Fruit fly (Drosophila melanogaster) whole organism, wandering third instar larva: ENCODE results near the gene Nca.

Source experiments
- Abd-B ChIP-seq: fragments of >200 bp; optimal IDR thresholded peaks from 2 replicates; lab custom pipeline; 2017; ENCODE audit warnings: missing biosample characterization, missing genetic modification characterization
- CG32264 ChIP-seq: fragments of 200-800 bp; sonication (Bioruptor generic); optimal IDR thresholded peaks from 2 replicates; lab custom pipeline; 2016; ENCODE audit warnings: missing biosample characterization, missing genetic modification characterization
- CG9705 ChIP-seq: fragments of 200-800 bp; sonication (Bioruptor generic); optimal IDR thresholded peaks from 2 replicates; lab custom pipeline; 2018; ENCODE audit warnings: missing biosample characterization, mild to moderate bottlenecking, missing genetic modification characterization
- Dfd ChIP-seq: fragments of >200 bp; optimal IDR thresholded peaks from 2 replicates; lab custom pipeline; 2017; ENCODE audit warnings: missing biosample characterization, missing genetic modification characterization
- Dif ChIP-seq: fragments of 200-275, 200-300 bp; sonication (Bioruptor generic); optimal IDR thresholded peaks from 2 replicates; lab custom pipeline; 2018; ENCODE audit warnings: missing biosample characterization, missing genetic modification characterization; ENCODE audit not compliant: partially characterized antibody
- GATAd ChIP-seq: sonication (Bioruptor generic); optimal IDR thresholded peaks from 2 replicates; lab custom pipeline; 2016; ENCODE audit warnings: missing biosample characterization, missing genetic modification characterization
- HLH106 ChIP-seq: fragments of 200-800 bp; optimal IDR thresholded peaks from 3 replicates; lab custom pipeline; 2019; ENCODE audit warnings: missing biosample characterization, mild to moderate bottlenecking, missing genetic modification characterization, moderate library complexity
- Hr78 ChIP-seq: fragments of >200 bp; optimal IDR thresholded peaks from 2 replicates; lab custom pipeline; 2017; ENCODE audit warnings: missing biosample characterization, missing genetic modification characterization
- Hr83 ChIP-seq: fragments of 200-300 bp; sonication (Bioruptor generic); optimal IDR thresholded peaks from 2 replicates; lab custom pipeline; 2016; ENCODE audit warnings: missing biosample characterization, mild to moderate bottlenecking, missing genetic modification characterization, moderate library complexity; ENCODE audit not compliant: poor library complexity, severe bottlenecking
- Mio ChIP-seq: sonication (Bioruptor generic); optimal IDR thresholded peaks from 2 replicates; lab custom pipeline; 2016; ENCODE audit warnings: missing biosample characterization, missing genetic modification characterization
- Myc ChIP-seq: fragments of >200 bp; optimal IDR thresholded peaks from 2 replicates; lab custom pipeline; 2017
- N ChIP-seq: fragments of >200 bp; optimal IDR thresholded peaks from 2 replicates; lab custom pipeline; 2018; ENCODE audit warnings: missing biosample characterization, missing external identifiers, missing genetic modification characterization
- OdsH ChIP-seq: fragments of 200-800 bp; sonication (Bioruptor generic); optimal IDR thresholded peaks from 2 replicates; lab custom pipeline; 2016; ENCODE audit warnings: missing biosample characterization, mild to moderate bottlenecking, missing genetic modification characterization
- Rel ChIP-seq, 2 experiments: fragments of 200-800 bp; sonication (Bioruptor generic) in 1 of 2; optimal IDR thresholded peaks; 2 replicates in 1 of 2; 3 replicates in 1 of 2; lab custom pipeline; 2016 to 2019; ENCODE audit warnings: mild to moderate bottlenecking in 2 of 2, missing biosample characterization in 2 of 2, missing genetic modification characterization in 2 of 2, moderate library complexity in 1 of 2
- Sp1 ChIP-seq: fragments of 200-800 bp; sonication (Bioruptor generic); optimal IDR thresholded peaks from 3 replicates; lab custom pipeline; 2019; ENCODE audit warnings: missing biosample characterization, mild to moderate bottlenecking, missing genetic modification characterization, moderate library complexity
- br ChIP-seq: fragments of 200-800 bp; sonication (Bioruptor generic); optimal IDR thresholded peaks from 2 replicates; lab custom pipeline; 2016; ENCODE audit warnings: missing biosample characterization, missing genetic modification characterization
- brk ChIP-seq: fragments of 200-800 bp; sonication (Bioruptor generic); optimal IDR thresholded peaks from 2 replicates; lab custom pipeline; 2016; ENCODE audit warnings: missing biosample characterization, mild to moderate bottlenecking, missing genetic modification characterization
- dl ChIP-seq, 2 experiments: fragments of 175-275, 200-275 bp in 1 of 2; fragments of 200-275 bp in 1 of 2; sonication (Bioruptor generic); optimal IDR thresholded peaks; lab custom pipeline; 2018; ENCODE audit warnings: mild to moderate bottlenecking in 2 of 2, missing biosample characterization in 2 of 2, missing genetic modification characterization in 2 of 2, moderate library complexity in 2 of 2; ENCODE audit not compliant: partially characterized antibody in 2 of 2, insufficient read depth in 1 of 2
- dmrt93B ChIP-seq: fragments of 200-800 bp; sonication (Bioruptor generic); optimal IDR thresholded peaks from 2 replicates; lab custom pipeline; 2018; ENCODE audit warnings: missing biosample characterization, mild to moderate bottlenecking, missing genetic modification characterization
- ey ChIP-seq: fragments of 200-800 bp; sonication (Bioruptor generic); optimal IDR thresholded peaks from 2 replicates; lab custom pipeline; 2016; ENCODE audit warnings: missing biosample characterization, missing genetic modification characterization
- foxo ChIP-seq, 2 experiments: fragments of 200-800 bp; sonication (Bioruptor generic); optimal IDR thresholded peaks; 2 replicates in 1 of 2; 3 replicates in 1 of 2; lab custom pipeline; 2016 to 2017; ENCODE audit warnings: missing biosample characterization in 2 of 2, missing genetic modification characterization in 2 of 2
- fru ChIP-seq: fragments of 200-800 bp; sonication (Bioruptor generic); optimal IDR thresholded peaks from 3 replicates; lab custom pipeline; 2016; ENCODE audit warnings: missing biosample characterization, mild to moderate bottlenecking, missing genetic modification characterization
- lola ChIP-seq: fragments of >200 bp; optimal IDR thresholded peaks from 2 replicates; lab custom pipeline; 2017; ENCODE audit warnings: missing biosample characterization, missing genetic modification characterization
- psq ChIP-seq: fragments of 200-800 bp; sonication (Bioruptor generic); optimal IDR thresholded peaks from 3 replicates; lab custom pipeline; 2017; ENCODE audit warnings: missing biosample characterization, mild to moderate bottlenecking, missing genetic modification characterization, moderate library complexity
- rgr ChIP-seq: fragments of 200-800 bp; sonication (Bioruptor generic); optimal IDR thresholded peaks from 3 replicates; lab custom pipeline; 2016; ENCODE audit warnings: missing biosample characterization, mild to moderate bottlenecking, missing genetic modification characterization
- sv ChIP-seq: fragments of 200-800 bp; sonication (Bioruptor generic); optimal IDR thresholded peaks from 3 replicates; lab custom pipeline; 2016; ENCODE audit warnings: missing biosample characterization, missing genetic modification characterization
- tai ChIP-seq: sonication (Bioruptor generic); optimal IDR thresholded peaks from 2 replicates; lab custom pipeline; 2016; ENCODE audit warnings: missing biosample characterization, missing genetic modification characterization
- usp ChIP-seq: fragments of >200 bp; optimal IDR thresholded peaks from 2 replicates; lab custom pipeline; 2017; ENCODE audit warnings: missing biosample characterization, missing genetic modification characterization
- woc ChIP-seq: sonication (Bioruptor generic); optimal IDR thresholded peaks from 2 replicates; lab custom pipeline; 2016; ENCODE audit warnings: missing biosample characterization, mild to moderate bottlenecking, missing genetic modification characterization

The Nca gene

DNA sequence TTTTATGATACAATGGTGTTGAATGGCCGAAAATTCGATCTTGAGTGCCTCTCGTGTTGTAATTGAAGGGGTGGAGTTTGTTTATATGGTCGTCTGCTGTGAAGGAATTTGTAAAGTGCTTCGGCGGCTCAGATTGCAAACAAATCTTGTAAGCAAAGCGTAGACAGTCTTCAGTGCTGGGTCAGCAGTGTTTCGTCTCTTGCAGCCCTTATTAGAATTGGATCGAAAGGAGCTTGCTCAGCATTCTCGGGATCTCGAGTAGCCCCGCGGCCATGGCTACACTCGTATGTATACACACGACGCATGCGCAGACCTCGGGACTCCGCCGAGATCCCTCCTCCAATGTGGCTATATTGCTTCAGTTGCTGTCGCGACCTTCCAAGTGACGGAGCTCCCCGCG lies 13.6 kb upstream of the Nca start:
- TF ChIP-seq Myc: no peak
- TF ChIP-seq N: no peak
- no peak for TF ChIP-seq Rel (GFP tag; optimal IDR thresholded peaks at IDR 0.05; lab: Kevin White, UChicago)
- TF ChIP-seq Rel (tag; optimal IDR thresholded peaks at IDR 0.05; lab: Kevin White, UChicago): no peak
- no peak for TF ChIP-seq brk (GFP tag; lab: Kevin White, UChicago)
- TF ChIP-seq rgr (GFP tag; lab: Kevin White, UChicago): no peak
- TF ChIP-seq usp: no peak
- no peak for TF ChIP-seq CG9705 (GFP tag; lab: Kevin White, UChicago)
- TF ChIP-seq Abd-B (GFP tag; lab: Kevin White, UChicago): no peak
- no peak for TF ChIP-seq Dif (GFP tag; lab: Kevin White, UChicago)
- no peak for TF ChIP-seq Sp1 (GFP tag; lab: Kevin White, UChicago)
- no peak for TF ChIP-seq dl (GFP tag; optimal IDR thresholded peaks at IDR 0.05; lab: Kevin White, UChicago; ENCODE audit: insufficient read depth in 1 of 2, partially characterized antibody in 2 of 2)
- TF ChIP-seq woc (GFP tag; lab: Kevin White, UChicago): no peak

DNA sequence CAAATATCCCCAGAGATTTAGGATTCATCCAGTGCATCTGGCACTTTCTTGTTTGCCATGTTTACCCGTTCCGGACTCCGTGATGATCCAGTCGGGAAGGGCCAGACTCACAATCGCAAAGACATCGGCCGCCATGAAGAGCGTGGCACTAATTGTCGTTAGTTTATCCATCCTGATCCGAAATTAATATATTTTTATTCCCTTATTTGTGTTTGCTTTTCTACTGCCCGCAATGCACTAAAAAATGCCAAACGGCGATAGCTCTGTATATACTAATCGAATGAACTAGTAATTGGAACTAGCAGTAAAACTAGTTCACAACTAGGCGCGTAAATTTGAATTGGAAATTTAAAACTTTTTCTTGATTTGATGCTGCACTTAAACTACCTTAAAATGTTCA lies 12.1 kb upstream of the Nca start, which contains the start of gene CG14182:
CG14182 (minus strand) TSS at position 221 of the 400 bp plus-strand sequence.
- TF ChIP-seq br (GFP tag; lab: Kevin White, UChicago) (no peak), CG9705 (GFP tag; lab: Kevin White, UChicago) (no peak), dl (GFP tag; optimal IDR thresholded peaks at IDR 0.05; lab: Kevin White, UChicago; ENCODE audit: insufficient read depth in 1 of 2, partially characterized antibody in 2 of 2) (no peak), dmrt93B (GFP tag; lab: Kevin White, UChicago) (no peak)

DNA sequence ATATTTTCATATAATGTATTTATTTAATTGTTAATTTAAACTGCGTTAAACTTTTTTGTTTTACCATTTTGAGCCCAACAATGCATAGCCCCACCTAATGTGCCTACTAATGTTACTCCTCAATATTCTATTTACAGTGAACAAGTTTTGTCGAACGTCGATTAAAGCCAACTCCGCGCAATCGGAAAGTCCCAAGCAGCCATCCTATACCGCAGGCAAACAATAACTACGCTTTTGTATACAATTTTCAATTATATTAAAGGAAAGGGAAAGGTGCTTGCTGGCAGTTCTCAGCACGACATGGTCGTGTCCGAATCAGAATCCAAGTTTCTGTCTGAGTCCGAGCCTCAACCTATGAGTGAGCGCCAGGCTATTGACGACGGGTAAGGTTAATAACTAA lies 10.3 kb upstream of the Nca start, which contains the start of gene CG17732:
CG17732 (plus strand) TSS at position 301 of the 400 bp plus-strand sequence.
- no peak for TF ChIP-seq Hr78 (GFP tag; lab: Kevin White, UChicago)
- TF ChIP-seq HLH106 (tag; lab: Kevin White, UChicago): no peak
- no peak for TF ChIP-seq psq (GFP tag; lab: Kevin White, UChicago)
- TF ChIP-seq lola (GFP tag; lab: Kevin White, UChicago): no peak
- TF ChIP-seq brk (GFP tag; lab: Kevin White, UChicago): no peak
- TF ChIP-seq Myc: no peak
- no peak for TF ChIP-seq br (GFP tag; lab: Kevin White, UChicago)
- TF ChIP-seq GATAd: no peak
- no peak for TF ChIP-seq Mio
- TF ChIP-seq, all 38 proteins: peak for 0

DNA sequence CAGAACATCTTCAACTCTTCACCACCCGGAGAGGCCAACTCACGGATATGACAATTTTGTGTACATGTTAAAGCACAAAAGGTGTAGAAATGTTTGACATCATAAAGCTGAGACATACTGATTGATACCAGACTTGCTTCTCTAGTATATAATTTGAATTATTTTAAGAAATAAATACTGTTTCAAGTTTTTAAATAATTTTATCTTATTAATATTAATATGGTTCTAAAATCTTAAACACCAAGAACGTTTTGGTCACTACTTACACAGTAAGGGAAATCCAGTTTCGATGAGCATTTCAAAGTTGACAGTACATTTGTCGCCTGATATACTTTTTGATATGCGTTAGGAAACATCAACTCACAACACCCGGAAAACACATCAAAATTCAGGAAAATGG lies 5.9 kb upstream of the Nca start, which contains the start of the genes hale and schuy:
hale (minus strand) TSS at position 101 of the 400 bp plus-strand sequence.
schuy (plus strand) TSS at position 326 of the 400 bp plus-strand sequence.
- TF ChIP-seq Myc (no peak), foxo (GFP tag; optimal IDR thresholded peaks at IDR 0.05; lab: Kevin White, UChicago) (no peak), tai (GFP tag; lab: Kevin White, UChicago) (no peak), brk (GFP tag; lab: Kevin White, UChicago) (no peak), lola (GFP tag; lab: Kevin White, UChicago) (no peak), Abd-B (GFP tag; lab: Kevin White, UChicago) (no peak)

DNA sequence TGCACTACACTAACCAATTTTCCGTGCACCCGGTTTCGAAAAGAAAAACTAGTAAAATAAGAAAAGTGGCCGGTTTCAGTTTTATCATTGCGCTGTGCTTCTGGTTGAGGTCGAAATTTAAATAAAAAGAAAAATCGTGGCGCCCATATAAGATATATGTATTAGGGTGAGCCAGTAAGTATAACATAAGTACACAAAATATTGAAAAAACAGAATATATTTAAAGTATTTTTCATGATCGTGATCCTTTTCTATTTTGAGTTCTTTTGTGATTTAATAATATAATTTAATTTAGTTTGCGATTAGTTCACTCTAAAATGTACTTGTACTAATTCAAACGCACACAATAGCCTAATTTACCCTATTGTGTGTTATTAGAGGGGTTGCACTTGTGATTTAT lies 2.8 kb upstream of the Nca start, which contains the start of gene Csas:
Csas (minus strand) TSS at position 101 of the 400 bp plus-strand sequence.
- TF ChIP-seq Dfd (GFP tag; lab: Kevin White, UChicago): no peak
- no peak for TF ChIP-seq sv (GFP tag; lab: Kevin White, UChicago)
- TF ChIP-seq Hr83 (GFP tag; lab: Kevin White, UChicago): no peak
- no peak for TF ChIP-seq OdsH (GFP tag; lab: Kevin White, UChicago)
- TF ChIP-seq ey (GFP tag; lab: Kevin White, UChicago): no peak
- TF ChIP-seq brk (GFP tag; lab: Kevin White, UChicago): no peak
- TF ChIP-seq rgr (GFP tag; lab: Kevin White, UChicago): no peak
- no peak for TF ChIP-seq GATAd
- no peak for TF ChIP-seq fru (GFP tag; lab: Kevin White, UChicago)
- TF ChIP-seq dl (GFP tag; optimal IDR thresholded peaks at IDR 0.05; lab: Kevin White, UChicago; ENCODE audit: insufficient read depth in 1 of 2, partially characterized antibody in 2 of 2): no peak
- no peak for TF ChIP-seq CG32264 (GFP tag; lab: Kevin White, UChicago)
- TF ChIP-seq Myc: no peak
